Worm (Caenorhabditis elegans) whole organism, L3 larva: ENCODE data around the gene ZK688.7.

Source experiments
- R02D3.7 ChIP-seq: fragments of 150-350 bp; optimal IDR thresholded peaks from 2 replicates; lab custom pipeline; 2014; ENCODE audit warnings: missing biosample characterization, missing genetic modification characterization
- ZK546.5 ChIP-seq: sonication (generic microtip); optimal IDR thresholded peaks from 2 replicates; lab custom pipeline; 2017; ENCODE audit warnings: missing biosample characterization, missing genetic modification characterization
- aly-2 ChIP-seq: fragments of 150-350 bp; optimal IDR thresholded peaks from 2 replicates; lab custom pipeline; 2014; ENCODE audit warnings: missing biosample characterization, missing genetic modification characterization
- ama-1 ChIP-seq: fragments of 150-350 bp; optimal IDR thresholded peaks from 2 replicates; lab custom pipeline; 2018
- ceh-16 ChIP-seq: sonication (generic microtip); optimal IDR thresholded peaks from 2 replicates; lab custom pipeline; 2017; ENCODE audit warnings: missing biosample characterization, missing genetic modification characterization
- ceh-28 ChIP-seq: fragments of 150-350 bp; optimal IDR thresholded peaks from 2 replicates; lab custom pipeline; 2014; ENCODE audit warnings: missing biosample characterization, missing genetic modification reagents, missing genetic modification characterization
- ceh-82 ChIP-seq: fragments of 150-350 bp; optimal IDR thresholded peaks from 2 replicates; lab custom pipeline; 2014; ENCODE audit warnings: missing biosample characterization, missing genetic modification characterization
- ceh-9 ChIP-seq: sonication (generic microtip); optimal IDR thresholded peaks from 2 replicates; lab custom pipeline; 2018; ENCODE audit warnings: missing biosample characterization, missing genetic modification characterization
- daf-12 ChIP-seq: fragments of 150-350 bp; optimal IDR thresholded peaks from 2 replicates; lab custom pipeline; 2014; ENCODE audit warnings: missing biosample characterization, missing genetic modification reagents, missing genetic modification characterization
- egl-27 ChIP-seq: sonication (generic microtip); optimal IDR thresholded peaks from 4 replicates; lab custom pipeline; 2017; ENCODE audit warnings: missing biosample characterization, missing genetic modification reagents, missing genetic modification characterization
- egl-5 ChIP-seq: fragments of 150-350 bp; optimal IDR thresholded peaks from 2 replicates; lab custom pipeline; 2017; ENCODE audit warnings: missing biosample characterization, missing genetic modification reagents, missing genetic modification characterization, inconsistent platforms
- elt-1 ChIP-seq: fragments of 150-350 bp; optimal IDR thresholded peaks from 2 replicates; lab custom pipeline; 2014; ENCODE audit warnings: missing biosample characterization, missing genetic modification characterization
- elt-2 ChIP-seq: sonication (generic microtip); optimal IDR thresholded peaks from 2 replicates; lab custom pipeline; 2016; ENCODE audit warnings: missing genetic modification reagents, mild to moderate bottlenecking, missing genetic modification characterization, missing compliant biosample characterization
- elt-3 ChIP-seq, 3 experiments: fragments of 150-350 bp in 1 of 3; sonication (generic microtip) in 2 of 3; optimal IDR thresholded peaks; 2 replicates in 2 of 3; 4 replicates in 1 of 3; lab custom pipeline; 2014 to 2017; ENCODE audit warnings: missing biosample characterization in 3 of 3, missing genetic modification characterization in 3 of 3
- eor-1 ChIP-seq, 2 experiments: fragments of 150-350 bp; optimal IDR thresholded peaks; 2 replicates each; lab custom pipeline; 2014 to 2018; ENCODE audit warnings: missing biosample characterization in 2 of 2, missing genetic modification characterization in 2 of 2
- fkh-10 ChIP-seq: sonication (generic microtip); optimal IDR thresholded peaks from 2 replicates; lab custom pipeline; 2017; ENCODE audit warnings: missing biosample characterization, missing genetic modification reagents, missing genetic modification characterization
- fkh-2 ChIP-seq: fragments of 150-350 bp; optimal IDR thresholded peaks from 2 replicates; lab custom pipeline; 2014; ENCODE audit warnings: missing biosample characterization, missing genetic modification reagents, missing genetic modification characterization
- fos-1 ChIP-seq: fragments of 150-350 bp; optimal IDR thresholded peaks from 2 replicates; lab custom pipeline; 2014; ENCODE audit warnings: missing biosample characterization, missing genetic modification characterization
- hmg-11 ChIP-seq: sonication (generic microtip); optimal IDR thresholded peaks from 2 replicates; lab custom pipeline; 2016; ENCODE audit warnings: missing genetic modification characterization, missing compliant biosample characterization
- jun-1 ChIP-seq: fragments of 150-350 bp; optimal IDR thresholded peaks from 2 replicates; lab custom pipeline; 2014; ENCODE audit warnings: missing biosample characterization, missing genetic modification reagents, missing genetic modification characterization
- lin-15B ChIP-seq: fragments of 150-350 bp; optimal IDR thresholded peaks from 2 replicates; lab custom pipeline; 2014; ENCODE audit warnings: missing biosample characterization, missing genetic modification characterization
- lin-39 ChIP-seq: fragments of 150-350 bp; optimal IDR thresholded peaks from 2 replicates; lab custom pipeline; 2018; ENCODE audit warnings: missing biosample characterization, missing genetic modification reagents, missing genetic modification characterization
- lsy-12 ChIP-seq: sonication (generic microtip); optimal IDR thresholded peaks from 2 replicates; lab custom pipeline; 2016; ENCODE audit warnings: mild to moderate bottlenecking, missing genetic modification characterization, missing compliant biosample characterization
- mdl-1 ChIP-seq: fragments of 150-350 bp; optimal IDR thresholded peaks from 2 replicates; lab custom pipeline; 2014; ENCODE audit warnings: missing biosample characterization, missing genetic modification characterization
- mml-1 ChIP-seq: fragments of 150-350 bp; sonication (generic microtip); optimal IDR thresholded peaks from 3 replicates; lab custom pipeline; 2014; ENCODE audit warnings: missing biosample characterization, missing genetic modification characterization
- nfya-1 ChIP-seq: sonication (generic microtip); optimal IDR thresholded peaks from 2 replicates; lab custom pipeline; 2017; ENCODE audit warnings: missing genetic modification characterization, mild to moderate bottlenecking, missing compliant biosample characterization, antibody characterized with exemption, moderate library complexity; ENCODE audit not compliant: insufficient read depth
- nhr-11 ChIP-seq: fragments of 150-350 bp; optimal IDR thresholded peaks from 2 replicates; lab custom pipeline; 2014; ENCODE audit warnings: missing biosample characterization, missing genetic modification characterization
- nhr-12 ChIP-seq: fragments of 150-350 bp; optimal IDR thresholded peaks from 2 replicates; lab custom pipeline; 2014; ENCODE audit warnings: missing biosample characterization, missing genetic modification characterization
- nhr-23 ChIP-seq: fragments of 150-350 bp; optimal IDR thresholded peaks from 2 replicates; lab custom pipeline; 2014; ENCODE audit warnings: missing biosample characterization, missing genetic modification reagents, missing genetic modification characterization
- nhr-237 ChIP-seq: fragments of 150-350 bp; optimal IDR thresholded peaks from 2 replicates; lab custom pipeline; 2014; ENCODE audit warnings: missing biosample characterization, missing genetic modification characterization
- nhr-25 ChIP-seq: sonication (generic microtip); optimal IDR thresholded peaks from 2 replicates; lab custom pipeline; 2017; ENCODE audit warnings: missing biosample characterization, missing genetic modification characterization
- nhr-28 ChIP-seq: fragments of 150-350 bp; optimal IDR thresholded peaks from 2 replicates; lab custom pipeline; 2014; ENCODE audit warnings: missing biosample characterization, missing genetic modification characterization
- nhr-43 ChIP-seq: sonication (generic microtip); optimal IDR thresholded peaks from 2 replicates; lab custom pipeline; 2016; ENCODE audit warnings: mild to moderate bottlenecking, missing genetic modification characterization, missing compliant biosample characterization; ENCODE audit not compliant: poor library complexity, severe bottlenecking
- nhr-67 ChIP-seq: fragments of 150-350 bp; optimal IDR thresholded peaks from 2 replicates; lab custom pipeline; 2014; ENCODE audit warnings: missing biosample characterization, missing genetic modification characterization
- nhr-76 ChIP-seq: fragments of 150-350 bp; sonication (generic microtip); optimal IDR thresholded peaks from 5 replicates; lab custom pipeline; 2014; ENCODE audit warnings: missing biosample characterization, missing genetic modification characterization
- nhr-77 ChIP-seq: fragments of 150-350 bp; optimal IDR thresholded peaks from 2 replicates; lab custom pipeline; 2014; ENCODE audit warnings: missing biosample characterization, missing genetic modification characterization
- pha-4 ChIP-seq: fragments of 150-350 bp; optimal IDR thresholded peaks from 2 replicates; lab custom pipeline; 2014; ENCODE audit warnings: missing biosample characterization, missing genetic modification reagents, missing genetic modification characterization
- pqm-1 ChIP-seq: fragments of 150-350 bp; optimal IDR thresholded peaks from 2 replicates; lab custom pipeline; 2017; ENCODE audit warnings: missing biosample characterization, missing genetic modification characterization, inconsistent platforms
- sea-2 ChIP-seq: fragments of 150-350 bp; sonication (generic microtip); optimal IDR thresholded peaks from 4 replicates; lab custom pipeline; 2014; ENCODE audit warnings: missing biosample characterization, missing genetic modification reagents, missing genetic modification characterization
- skn-1 ChIP-seq: fragments of 150-350 bp; optimal IDR thresholded peaks from 2 replicates; lab custom pipeline; 2014; ENCODE audit warnings: missing biosample characterization, missing genetic modification characterization
- snpc-4 ChIP-seq: fragments of 150-350 bp; optimal IDR thresholded peaks from 2 replicates; lab custom pipeline; 2014; ENCODE audit warnings: missing biosample characterization, missing genetic modification characterization
- tbx-2 ChIP-seq: sonication (generic microtip); optimal IDR thresholded peaks from 2 replicates; lab custom pipeline; 2016; ENCODE audit warnings: mild to moderate bottlenecking, missing genetic modification characterization, missing compliant biosample characterization
- unc-39 ChIP-seq: sonication (generic microtip); optimal IDR thresholded peaks from 4 replicates; lab custom pipeline; 2017; ENCODE audit warnings: missing biosample characterization, missing genetic modification characterization
- unc-62 ChIP-seq: fragments of 150-350 bp; sonication (generic microtip); optimal IDR thresholded peaks from 4 replicates; lab custom pipeline; 2014; ENCODE audit warnings: missing biosample characterization, missing genetic modification reagents, missing genetic modification characterization
- zag-1 ChIP-seq: fragments of 150-350 bp; optimal IDR thresholded peaks from 2 replicates; lab custom pipeline; 2014; ENCODE audit warnings: missing biosample characterization, missing genetic modification characterization
- ztf-11 ChIP-seq: fragments of 150-350 bp; optimal IDR thresholded peaks from 2 replicates; lab custom pipeline; 2014; ENCODE audit warnings: missing biosample characterization, missing genetic modification characterization
- ztf-4 ChIP-seq: fragments of 150-350 bp; optimal IDR thresholded peaks from 2 replicates; lab custom pipeline; 2014; ENCODE audit warnings: missing biosample characterization, missing genetic modification characterization

ZK688.7 gene

DNA sequence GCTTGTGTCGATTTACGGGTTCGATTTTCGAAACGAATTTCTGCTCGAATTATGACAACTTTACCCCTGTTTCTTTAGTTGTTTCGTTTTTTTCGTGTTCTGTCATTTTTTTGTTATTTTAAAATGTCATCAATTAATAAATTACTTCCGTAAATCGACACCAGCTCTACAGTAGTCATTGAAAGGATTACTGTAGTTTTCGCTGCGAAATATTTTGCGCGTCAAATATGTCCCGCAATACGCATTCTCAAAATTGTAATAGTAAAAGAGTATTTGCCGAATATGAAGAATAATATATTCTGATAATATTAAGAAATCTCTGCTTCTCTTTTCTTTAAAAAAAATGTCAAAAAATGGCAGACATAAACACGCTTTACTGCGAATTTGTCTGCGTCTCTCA is 18.2 kb downstream of the ZK688.7 start:
- TF ChIP-seq nfya-1 (tag; lab: Kevin White, UChicago) (peak; percentile 7), nhr-77 (no peak)

DNA sequence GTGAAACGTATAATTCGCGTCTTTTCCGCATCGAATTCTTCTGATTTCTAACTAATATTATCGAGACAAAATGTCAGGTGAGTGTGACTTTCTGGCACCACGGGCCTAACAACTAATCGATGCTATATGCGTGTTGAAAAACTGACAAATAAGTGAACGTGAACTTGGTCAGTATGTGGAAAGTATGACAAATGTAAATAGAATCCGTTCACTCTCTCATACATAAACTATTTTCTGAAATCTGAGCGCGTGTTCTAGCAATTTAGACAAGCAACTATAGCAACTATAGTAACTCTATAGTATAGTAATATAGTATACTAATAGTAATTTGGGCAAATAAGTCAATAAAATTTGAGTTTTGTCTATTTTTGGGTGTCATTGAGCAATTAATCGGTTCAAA is 19.1 kb downstream of the ZK688.7 start:
- TF ChIP-seq pha-4 (peak; percentile 68), sea-2 (GFP tag; lab: Kevin White, UChicago) (no peak)
- TF ChIP-seq, all 47 proteins: peak for 1

DNA sequence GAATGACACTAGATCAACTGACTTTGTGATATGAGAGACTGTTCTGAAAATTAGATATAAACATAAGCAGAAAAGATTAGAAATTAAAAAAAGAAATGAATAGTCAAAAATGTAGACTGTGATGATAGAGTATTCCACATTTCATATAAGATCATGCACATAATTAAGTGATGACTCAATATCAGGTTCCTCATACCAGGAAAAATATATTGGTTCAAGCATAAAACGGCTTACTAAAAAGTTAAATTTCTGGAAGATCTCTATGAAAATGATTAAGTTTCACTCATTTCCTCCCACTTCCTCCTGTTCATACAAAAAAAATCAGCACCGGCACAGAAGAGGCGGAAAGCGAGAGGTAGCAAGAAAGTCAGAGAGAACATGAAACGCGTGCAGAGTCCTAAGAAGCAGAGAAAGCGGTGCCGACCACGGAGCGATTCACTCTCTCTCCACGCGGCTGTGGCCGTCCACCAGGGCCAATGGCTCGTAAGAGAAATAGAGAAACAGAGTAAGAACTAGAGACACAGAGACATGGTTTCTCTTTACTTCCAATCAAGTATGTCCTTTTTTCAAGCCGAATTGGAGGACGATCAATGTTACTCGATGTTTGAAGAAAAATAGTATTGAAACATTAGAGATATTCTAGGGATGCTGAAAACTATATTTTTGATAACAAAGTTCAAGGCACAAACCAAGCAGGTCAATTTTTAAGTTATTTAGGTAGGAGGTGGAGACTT is 19.7 kb downstream of the ZK688.7 start, which contains the start of the genes ZK688.5 and fahd-1:
ZK688.5 (minus strand) TSS at position 51 of the 734 bp plus-strand sequence.
fahd-1 (plus strand) TSS at position 684 of the 734 bp plus-strand sequence.
- TF ChIP-seq lsy-12 (peak; percentile 68), zag-1 (tag; lab: Kevin White, UChicago) (no peak), hmg-11 (tag; lab: Kevin White, UChicago) (peak; percentile 77), egl-27 (tag; lab: Kevin White, UChicago) (peak; percentile 19), egl-5 (tag; lab: Kevin White, UChicago) (peak; percentile 44), elt-2 (tag; lab: Kevin White, UChicago) (peak; percentile 59), sea-2 (GFP tag; lab: Kevin White, UChicago) (no peak), fos-1 (tag; lab: Kevin White, UChicago) (no peak), nfya-1 (tag; lab: Kevin White, UChicago) (peak; percentile 88), snpc-4 (tag; lab: Kevin White, UChicago) (peak; percentile 47), fkh-10 (GFP tag; lab: Kevin White, UChicago) (no peak), daf-12 (tag; lab: Kevin White, UChicago) (no peak), nhr-11 (tag; lab: Kevin White, UChicago) (no peak), pqm-1 (tag; lab: Kevin White, UChicago) (peak; percentile 12), pha-4 (peak; percentile 80), jun-1 (tag; lab: Kevin White, UChicago) (peak; percentile 50), nhr-23 (tag; lab: Kevin White, UChicago) (peak; percentile 66), nhr-28 (tag; lab: Kevin White, UChicago) (no peak), ceh-28 (tag; lab: Kevin White, UChicago) (peak; percentile 66), ceh-82 (tag; lab: Kevin White, UChicago) (peak; percentile 25), nhr-43 (tag; lab: Kevin White, UChicago) (peak; percentile 75), nhr-12 (no peak), mdl-1 (tag; lab: Kevin White, UChicago) (peak; percentile 51), ceh-9 (tag; lab: Kevin White, UChicago) (no peak), nhr-25 (tag; lab: Kevin White, UChicago) (peak; percentile 91), aly-2 (tag; lab: Kevin White, UChicago) (no peak), unc-62 (GFP tag; lab: Kevin White, UChicago) (no peak), ztf-4 (tag; lab: Kevin White, UChicago) (no peak), skn-1 (no peak), elt-3 (tag; optimal IDR thresholded peaks at IDR 0.05; lab: Kevin White, UChicago) (no peak), lin-15B (tag; lab: Kevin White, UChicago) (peak; percentile 69), ama-1 (lab: Kevin White, UChicago) (peak; percentile 56), lin-39 (peak; percentile 86), tbx-2 (tag; lab: Kevin White, UChicago) (no peak), eor-1 (tag; optimal IDR thresholded peaks at IDR 0.05; lab: Kevin White, UChicago) (no peak), fkh-2 (tag; lab: Kevin White, UChicago) (no peak), unc-39 (tag; lab: Kevin White, UChicago) (no peak), nhr-237 (no peak), nhr-77 (no peak), nhr-67 (tag; lab: Kevin White, UChicago) (no peak), ceh-16 (tag; lab: Kevin White, UChicago) (no peak), R02D3.7 (tag; lab: Kevin White, UChicago) (peak; percentile 34), ZK546.5 (tag; lab: Kevin White, UChicago) (no peak), mml-1 (no peak), elt-1 (tag; lab: Kevin White, UChicago) (no peak), ztf-11 (no peak), nhr-76 (tag; lab: Kevin White, UChicago) (peak; percentile 38)
